Worm (Caenorhabditis elegans) whole organism, L1 larva: ENCODE results near the gene F53F4.16.

Experiments
- C04F5.9 ChIP-seq: sonication (generic microtip); optimal IDR thresholded peaks from 2 replicates; lab custom pipeline; 2016; ENCODE audit warnings: missing genetic modification characterization, missing compliant biosample characterization
- C34B4.2 ChIP-seq: sonication (generic microtip); optimal IDR thresholded peaks from 2 replicates; lab custom pipeline; 2017; ENCODE audit warnings: mild to moderate bottlenecking, missing genetic modification characterization, missing compliant biosample characterization
- F16B12.6 ChIP-seq: fragments of 150-350 bp; optimal IDR thresholded peaks from 2 replicates; lab custom pipeline; 2014; ENCODE audit warnings: missing biosample characterization, missing genetic modification characterization
- alr-1 ChIP-seq: fragments of 200-800 bp; sonication (Bioruptor generic); optimal IDR thresholded peaks from 2 replicates; lab custom pipeline; 2018; ENCODE audit warnings: borderline replicate concordance, mild to moderate bottlenecking, missing genetic modification characterization, missing compliant biosample characterization
- aly-2 ChIP-seq: fragments of 150-350 bp; optimal IDR thresholded peaks from 2 replicates; lab custom pipeline; 2014; ENCODE audit warnings: missing biosample characterization, missing genetic modification characterization
- blmp-1 ChIP-seq: fragments of 150-350 bp; optimal IDR thresholded peaks from 2 replicates; lab custom pipeline; 2014; ENCODE audit warnings: missing biosample characterization, missing genetic modification characterization
- ceh-63 ChIP-seq: fragments of 200-800 bp; sonication (Bioruptor generic); optimal IDR thresholded peaks from 2 replicates; lab custom pipeline; 2018; ENCODE audit warnings: mild to moderate bottlenecking, missing genetic modification characterization, missing compliant biosample characterization
- ceh-88 ChIP-seq: fragments of 200-800 bp; sonication (Bioruptor generic); IDR thresholded peaks from 2 replicates; pipeline ENCODE4 v1.3.6; 2022; ENCODE audit warnings: missing genetic modification characterization, missing compliant biosample characterization
- ces-1 ChIP-seq: fragments of 150-350 bp; optimal IDR thresholded peaks from 2 replicates; lab custom pipeline; 2014; ENCODE audit warnings: missing biosample characterization, missing genetic modification reagents, missing genetic modification characterization
- dpl-1 ChIP-seq, 3 experiments: fragments of 150-350 bp in 2 of 3; sonication (generic microtip) in 1 of 3; optimal IDR thresholded peaks; 2 replicates each; lab custom pipeline; 2014 to 2017; ENCODE audit warnings: missing biosample characterization in 3 of 3, missing genetic modification characterization in 3 of 3, missing genetic modification reagents in 3 of 3
- dsc-1 ChIP-seq: sonication (generic microtip); optimal IDR thresholded peaks from 2 replicates; lab custom pipeline; 2016; ENCODE audit warnings: mild to moderate bottlenecking, missing genetic modification characterization, missing compliant biosample characterization
- efl-1 ChIP-seq, 4 experiments: fragments of 150-350 bp; optimal IDR thresholded peaks in 3 of 4; peaks in 1 of 4; 1 replicate in 1 of 4; 2 replicates in 3 of 4; lab custom pipeline; 2014; ENCODE audit warnings: missing biosample characterization in 2 of 4, missing genetic modification characterization in 2 of 4, missing genetic modification reagents in 2 of 4
- efl-3 ChIP-seq: fragments of 200-800 bp; sonication (Bioruptor generic); optimal IDR thresholded peaks from 2 replicates; lab custom pipeline; 2018; ENCODE audit warnings: mild to moderate bottlenecking, missing genetic modification characterization, missing compliant biosample characterization
- elt-3 ChIP-seq, 6 experiments: fragments of 150-350 bp in 1 of 6; sonication (generic microtip); optimal IDR thresholded peaks; 2 replicates each; lab custom pipeline; 2017 to 2018; ENCODE audit warnings: missing biosample characterization in 6 of 6, missing genetic modification characterization in 6 of 6, inconsistent platforms in 1 of 6
- isw-1 ChIP-seq: fragments of 200-800 bp; sonication (Bioruptor generic); IDR thresholded peaks from 2 replicates; pipeline ENCODE4 v1.3.6; 2022; ENCODE audit warnings: missing genetic modification characterization, missing compliant biosample characterization
- lin-15B ChIP-seq: fragments of 150-350 bp; sonication (generic microtip); optimal IDR thresholded peaks from 3 replicates; lab custom pipeline; 2014; ENCODE audit warnings: missing biosample characterization, missing genetic modification characterization
- mab-9 ChIP-seq: fragments of 200-800 bp; sonication (Bioruptor generic); IDR thresholded peaks from 2 replicates; pipeline ENCODE4 v1.3.6; 2022; ENCODE audit warnings: missing genetic modification reagents, missing genetic modification characterization, missing compliant biosample characterization
- mdl-1 ChIP-seq, 2 experiments: fragments of 150-350 bp; optimal IDR thresholded peaks; 2 replicates each; lab custom pipeline; 2014 to 2017; ENCODE audit warnings: missing biosample characterization in 2 of 2, missing genetic modification characterization in 2 of 2, inconsistent platforms in 1 of 2
- mef-2 ChIP-seq: fragments of 150-350 bp; optimal IDR thresholded peaks from 2 replicates; lab custom pipeline; 2014; ENCODE audit warnings: missing biosample characterization, missing genetic modification characterization
- nhr-12 ChIP-seq: sonication (generic microtip); optimal IDR thresholded peaks from 2 replicates; lab custom pipeline; 2017; ENCODE audit warnings: missing biosample characterization, missing genetic modification characterization
- nhr-20 ChIP-seq: sonication (generic microtip); optimal IDR thresholded peaks from 2 replicates; lab custom pipeline; 2016; ENCODE audit warnings: mild to moderate bottlenecking, missing genetic modification characterization, missing compliant biosample characterization
- nhr-237 ChIP-seq: fragments of 150-350 bp; optimal IDR thresholded peaks from 2 replicates; lab custom pipeline; 2014; ENCODE audit warnings: missing biosample characterization, missing genetic modification characterization
- nhr-71 ChIP-seq: sonication (generic microtip); optimal IDR thresholded peaks from 2 replicates; lab custom pipeline; 2016; ENCODE audit warnings: mild to moderate bottlenecking, missing genetic modification characterization, moderate library complexity, missing compliant biosample characterization
- nhr-77 ChIP-seq: fragments of 150-350 bp; optimal IDR thresholded peaks from 2 replicates; lab custom pipeline; 2014; ENCODE audit warnings: missing biosample characterization, missing genetic modification characterization
- nhr-85 ChIP-seq: sonication (generic microtip); peaks from one replicate; lab custom pipeline; 2016; ENCODE audit warnings: missing genetic modification characterization, inconsistent platforms, missing compliant biosample characterization
- nhr-90 ChIP-seq: sonication (generic microtip); optimal IDR thresholded peaks from 2 replicates; lab custom pipeline; 2016; ENCODE audit warnings: mild to moderate bottlenecking, missing genetic modification characterization, missing compliant biosample characterization; ENCODE audit not compliant: poor library complexity
- pax-3 ChIP-seq: fragments of 200-800 bp; sonication (Bioruptor generic); optimal IDR thresholded peaks from 2 replicates; lab custom pipeline; 2018; ENCODE audit warnings: mild to moderate bottlenecking, missing genetic modification characterization, moderate library complexity, missing compliant biosample characterization
- rnt-1 ChIP-seq: sonication (generic microtip); optimal IDR thresholded peaks from 2 replicates; lab custom pipeline; 2016; ENCODE audit warnings: mild to moderate bottlenecking, missing genetic modification characterization, moderate library complexity, missing compliant biosample characterization
- snpc-4 ChIP-seq: fragments of 150-350 bp; optimal IDR thresholded peaks from 2 replicates; lab custom pipeline; 2014; ENCODE audit warnings: missing biosample characterization, missing genetic modification characterization
- snu-23 ChIP-seq: sonication (generic microtip); optimal IDR thresholded peaks from 2 replicates; lab custom pipeline; 2016; ENCODE audit warnings: missing genetic modification characterization, missing compliant biosample characterization
- sup-37 ChIP-seq: fragments of 200-800 bp; sonication (Bioruptor generic); optimal IDR thresholded peaks from 2 replicates; lab custom pipeline; 2018; ENCODE audit warnings: mild to moderate bottlenecking, missing genetic modification characterization, missing compliant biosample characterization
- swsn-7 ChIP-seq: sonication (generic microtip); optimal IDR thresholded peaks from 2 replicates; lab custom pipeline; 2016; ENCODE audit warnings: missing genetic modification characterization, missing compliant biosample characterization
- tbx-2 ChIP-seq: sonication (generic microtip); optimal IDR thresholded peaks from 2 replicates; lab custom pipeline; 2016; ENCODE audit warnings: missing genetic modification characterization, missing compliant biosample characterization
- unc-130 ChIP-seq: fragments of 150-350 bp; optimal IDR thresholded peaks from 2 replicates; lab custom pipeline; 2017; ENCODE audit warnings: missing biosample characterization, missing genetic modification characterization, inconsistent platforms
- xbp-1 ChIP-seq: sonication (generic microtip); optimal IDR thresholded peaks from 2 replicates; lab custom pipeline; 2016; ENCODE audit warnings: missing genetic modification characterization, missing compliant biosample characterization
- ztf-11 ChIP-seq, 2 experiments: sonication (generic microtip); optimal IDR thresholded peaks; 2 replicates each; lab custom pipeline; 2016 to 2017; ENCODE audit warnings: missing genetic modification characterization in 2 of 2, missing biosample characterization in 1 of 2, missing compliant biosample characterization in 1 of 2
- ztf-4 ChIP-seq: fragments of 150-350 bp; optimal IDR thresholded peaks from 2 replicates; lab custom pipeline; 2014; ENCODE audit warnings: missing biosample characterization, missing genetic modification characterization

The F53F4.16 gene

DNA sequence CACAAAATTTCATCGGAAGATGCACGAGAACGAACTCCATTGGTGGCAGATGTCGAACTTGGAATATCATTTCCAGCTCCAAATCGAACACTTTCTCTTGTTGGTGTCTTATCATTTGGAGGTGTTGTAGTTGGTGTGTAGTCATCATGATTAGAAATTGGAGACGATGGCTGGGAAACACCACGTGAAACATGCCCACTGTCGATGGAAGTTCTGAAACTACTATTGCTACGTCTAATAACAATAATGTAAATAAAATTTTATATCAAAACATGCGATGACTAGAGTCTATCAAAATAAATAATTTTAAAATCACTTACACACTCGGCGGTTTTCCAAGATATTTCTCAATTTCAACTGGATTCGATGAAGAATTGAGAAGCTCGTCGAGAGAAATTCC lies 30.7 kb upstream of the F53F4.16 start:
- TF ChIP-seq snu-23 (GFP tag; lab: Kevin White, UChicago) (no peak), nhr-237 (tag; lab: Kevin White, UChicago) (no peak), C34B4.2 (tag; lab: Kevin White, UChicago) (no peak), ceh-63 (GFP tag; lab: Kevin White, UChicago) (no peak), ces-1 (GFP tag; lab: Kevin White, UChicago) (no peak), ztf-11 (tag; optimal IDR thresholded peaks at IDR 0.05; lab: Kevin White, UChicago) (no peak), lin-15B (tag; lab: Kevin White, UChicago) (no peak), rnt-1 (no peak), unc-130 (tag; lab: Kevin White, UChicago) (no peak), mdl-1 (tag; optimal IDR thresholded peaks at IDR 0.05; lab: Kevin White, UChicago) (no peak), blmp-1 (tag; lab: Kevin White, UChicago) (no peak), ceh-88 (GFP tag; lab: Robert Waterston, UW) (no peak), xbp-1 (tag; lab: Kevin White, UChicago) (no peak), C04F5.9 (tag; lab: Kevin White, UChicago) (no peak), isw-1 (GFP tag; lab: Robert Waterston, UW) (no peak), F16B12.6 (no peak), alr-1 (no peak), sup-37 (GFP tag; lab: Kevin White, UChicago) (no peak), efl-3 (GFP tag; lab: Kevin White, UChicago) (no peak)

DNA sequence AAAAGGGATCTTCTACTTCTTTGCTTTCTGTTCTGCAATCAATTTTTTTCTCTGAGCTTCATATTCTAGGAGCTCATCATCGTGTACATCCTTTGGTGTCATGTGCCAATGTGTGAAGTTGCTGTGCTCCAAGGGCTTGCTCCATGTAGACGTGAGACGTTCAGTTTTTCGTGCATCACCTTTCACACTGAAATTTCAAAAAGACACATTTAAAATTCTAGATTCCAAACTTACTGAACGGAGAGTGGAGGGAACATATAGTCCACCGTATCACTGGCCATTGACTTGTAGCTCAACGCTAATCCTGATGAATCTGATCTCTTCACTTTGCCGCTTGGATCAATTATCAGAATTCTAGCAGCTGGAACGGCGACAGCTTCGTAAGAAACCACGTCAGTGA lies 29.2 kb upstream of the F53F4.16 start:
- TF ChIP-seq nhr-71 (tag; lab: Kevin White, UChicago) (no peak), aly-2 (tag; lab: Kevin White, UChicago) (no peak), elt-3 (tag; optimal IDR thresholded peaks at IDR 0.05; lab: Kevin White, UChicago) (no peak), nhr-77 (no peak), rnt-1 (no peak)
- TF ChIP-seq, all 84 proteins: peak for 0

DNA sequence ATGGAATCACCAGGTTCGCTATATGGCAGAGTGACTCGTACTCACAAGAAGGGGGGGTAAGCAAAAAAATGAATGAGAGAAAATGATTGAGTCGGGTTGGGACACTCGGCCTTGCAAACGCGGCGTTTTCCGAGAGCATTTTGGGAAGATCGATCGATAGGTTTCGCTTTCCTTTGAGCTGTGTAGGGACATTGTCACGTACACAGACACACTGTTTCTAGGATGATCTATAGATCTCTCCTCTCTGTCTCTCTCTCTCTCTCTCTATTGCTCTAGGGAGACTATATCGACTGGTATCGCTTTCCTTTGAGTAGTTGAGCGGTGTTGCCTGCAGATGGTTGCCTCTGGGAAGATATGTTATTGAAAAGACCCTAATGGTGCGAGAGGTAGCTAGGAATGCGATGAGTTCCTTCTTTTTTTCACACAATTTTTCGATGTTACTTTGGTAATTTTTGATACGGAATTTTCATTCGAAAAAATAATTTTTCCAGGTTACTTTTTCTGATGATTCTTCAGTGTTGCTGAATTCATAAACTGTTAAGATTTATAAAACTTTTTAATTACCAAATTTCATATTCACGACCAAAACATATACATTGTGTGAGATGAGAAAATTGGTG lies 28.2 kb upstream of the F53F4.16 start, which contains the start of gene H37A05.4:
Gene H37A05.4 (minus strand): TSS at position 51 of the 620 bp plus-strand sequence.
- TF ChIP-seq pax-3 (tag; lab: Kevin White, UChicago) (peak; percentile 20), tbx-2 (tag; lab: Kevin White, UChicago) (no peak), alr-1 (no peak), nhr-90 (tag; lab: Kevin White, UChicago) (peak; percentile 33), nhr-85 (tag; lab: Kevin White, UChicago) (no peak), dpl-1 (GFP tag; optimal IDR thresholded peaks at IDR 0.05; lab: Kevin White, UChicago) (no peak), blmp-1 (tag; lab: Kevin White, UChicago) (no peak), ztf-4 (tag; lab: Kevin White, UChicago) (peak; percentile 29), efl-1 (optimal IDR thresholded peaks at IDR 0.05; lab: Kevin White, UChicago) (peak in 1 of 2 experiments; percentile 16), efl-1 (GFP tag; optimal IDR thresholded peaks at IDR 0.05 in 1 of 2; lab: Kevin White, UChicago) (peak in 1 of 2 experiments; percentile 91)

DNA sequence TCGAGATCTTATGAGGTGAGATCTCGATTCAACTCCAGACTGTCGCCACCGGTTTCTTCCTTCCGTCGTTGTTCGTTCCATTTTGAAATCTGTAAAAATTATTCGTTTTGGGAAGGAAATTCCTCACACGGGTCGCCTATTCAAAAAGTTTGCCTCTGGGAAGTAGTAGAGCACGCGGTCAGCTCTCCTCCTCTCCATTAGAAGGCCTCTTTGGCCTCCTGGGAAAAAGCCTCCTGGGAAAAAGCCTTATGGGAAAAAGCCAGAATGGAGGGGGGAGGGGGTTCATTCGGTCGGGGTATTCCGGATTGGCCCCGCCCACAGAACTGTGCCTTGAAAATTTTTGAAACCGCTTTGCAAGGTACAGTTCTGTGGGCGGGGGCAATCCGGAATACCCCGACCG lies 26.0 kb upstream of the F53F4.16 start:
- TF ChIP-seq dsc-1 (no peak), swsn-7 (tag; lab: Kevin White, UChicago) (no peak), mab-9 (no peak), nhr-20 (tag; lab: Kevin White, UChicago) (no peak), snpc-4 (tag; lab: Kevin White, UChicago) (no peak), mef-2 (tag; lab: Kevin White, UChicago) (no peak), nhr-12 (tag; lab: Kevin White, UChicago) (no peak), tbx-2 (tag; lab: Kevin White, UChicago) (no peak), blmp-1 (tag; lab: Kevin White, UChicago) (no peak)
